Worm (Caenorhabditis elegans) whole organism, late embryonic: ENCODE results near the gene pitr-3.

Source experiments
- C08G9.2 ChIP-seq: sonication (generic microtip); optimal IDR thresholded peaks from 2 replicates; lab custom pipeline; 2016; ENCODE audit warnings: mild to moderate bottlenecking, missing genetic modification characterization, moderate library complexity, missing compliant biosample characterization
- T23F11.4 ChIP-seq: fragments of 200-800 bp; sonication (Bioruptor generic); optimal IDR thresholded peaks from 2 replicates; lab custom pipeline; 2018; ENCODE audit warnings: mild to moderate bottlenecking, missing genetic modification characterization, missing compliant biosample characterization
- Y22D7AL.16 ChIP-seq: sonication (generic microtip); optimal IDR thresholded peaks from 2 replicates; lab custom pipeline; 2016; ENCODE audit warnings: missing genetic modification characterization, missing compliant biosample characterization
- ama-1 ChIP-seq: fragments of 150-350 bp; optimal IDR thresholded peaks from 2 replicates; lab custom pipeline; 2014
- ceh-18 ChIP-seq: sonication (generic microtip); optimal IDR thresholded peaks from 2 replicates; lab custom pipeline; 2016; ENCODE audit warnings: missing genetic modification characterization, missing compliant biosample characterization
- ceh-19 ChIP-seq: fragments of 200-800 bp; sonication (Bioruptor generic); optimal IDR thresholded peaks from 2 replicates; lab custom pipeline; 2018; ENCODE audit warnings: mild to moderate bottlenecking, missing genetic modification characterization, missing compliant biosample characterization
- ceh-2 ChIP-seq: sonication (generic microtip); optimal IDR thresholded peaks from 2 replicates; lab custom pipeline; 2016; ENCODE audit warnings: missing genotype, missing genetic modification characterization, missing compliant biosample characterization
- ceh-30 ChIP-seq: fragments of 150-350 bp; optimal IDR thresholded peaks from 2 replicates; lab custom pipeline; 2014; ENCODE audit warnings: missing biosample characterization, missing genetic modification characterization
- ceh-34 ChIP-seq: sonication (generic microtip); optimal IDR thresholded peaks from 2 replicates; lab custom pipeline; 2016; ENCODE audit warnings: mild to moderate bottlenecking, missing genetic modification characterization, missing compliant biosample characterization
- ceh-45 ChIP-seq: fragments of 200-800 bp; sonication (Bioruptor generic); IDR thresholded peaks from 2 replicates; pipeline ENCODE4 v1.3.6; 2022; ENCODE audit warnings: missing genetic modification reagents, missing genetic modification characterization, missing compliant biosample characterization
- ceh-48 ChIP-seq: sonication (generic microtip); optimal IDR thresholded peaks from 2 replicates; lab custom pipeline; 2016; ENCODE audit warnings: missing genetic modification characterization, inconsistent platforms, missing compliant biosample characterization
- che-1 ChIP-seq: sonication (generic microtip); optimal IDR thresholded peaks from 2 replicates; lab custom pipeline; 2016; ENCODE audit warnings: mild to moderate bottlenecking, missing genetic modification characterization, missing compliant biosample characterization
- elt-2 ChIP-seq: sonication (generic microtip); optimal IDR thresholded peaks from 2 replicates; lab custom pipeline; 2016; ENCODE audit warnings: missing genetic modification reagents, missing genetic modification characterization, missing compliant biosample characterization
- fax-1 ChIP-seq: sonication (generic microtip); optimal IDR thresholded peaks from 2 replicates; lab custom pipeline; 2016; ENCODE audit warnings: missing genotype, missing genetic modification characterization, missing compliant biosample characterization
- fkh-10 ChIP-seq: fragments of 150-350 bp; optimal IDR thresholded peaks from 2 replicates; lab custom pipeline; 2014; ENCODE audit warnings: missing biosample characterization, missing genetic modification reagents, missing genetic modification characterization
- fkh-6 ChIP-seq: sonication (generic microtip); optimal IDR thresholded peaks from 2 replicates; lab custom pipeline; 2016; ENCODE audit warnings: missing genetic modification characterization, missing compliant biosample characterization
- gmeb-2 ChIP-seq: sonication (generic microtip); optimal IDR thresholded peaks from 2 replicates; lab custom pipeline; 2016; ENCODE audit warnings: missing genetic modification characterization, inconsistent platforms, missing compliant biosample characterization
- hlh-30 ChIP-seq: sonication (generic microtip); optimal IDR thresholded peaks from 2 replicates; lab custom pipeline; 2017; ENCODE audit warnings: antibody characterized with exemption, missing genetic modification characterization, missing compliant biosample characterization; ENCODE audit not compliant: insufficient read depth
- hlh-6 ChIP-seq: sonication (generic microtip); optimal IDR thresholded peaks from 2 replicates; lab custom pipeline; 2016; ENCODE audit warnings: missing genotype, missing genetic modification characterization, missing compliant biosample characterization
- hlh-8 ChIP-seq: sonication (generic microtip); optimal IDR thresholded peaks from 2 replicates; lab custom pipeline; 2016; ENCODE audit warnings: missing genotype, missing genetic modification characterization, missing compliant biosample characterization
- lin-11 ChIP-seq: fragments of 200-800 bp; sonication (Bioruptor generic); optimal IDR thresholded peaks from 2 replicates; lab custom pipeline; 2018; ENCODE audit warnings: mild to moderate bottlenecking, missing genetic modification characterization, missing compliant biosample characterization
- madf-2 ChIP-seq: sonication (generic microtip); optimal IDR thresholded peaks from 2 replicates; lab custom pipeline; 2017; ENCODE audit warnings: missing genetic modification characterization, missing compliant biosample characterization
- mec-3 ChIP-seq: sonication (generic microtip); optimal IDR thresholded peaks from 2 replicates; lab custom pipeline; 2016; ENCODE audit warnings: borderline replicate concordance, missing genetic modification characterization, missing compliant biosample characterization
- nhr-11 ChIP-seq: fragments of 150-350 bp; optimal IDR thresholded peaks from 2 replicates; lab custom pipeline; 2014; ENCODE audit warnings: missing biosample characterization, missing genetic modification characterization
- nhr-232 ChIP-seq: sonication (generic microtip); optimal IDR thresholded peaks from 2 replicates; lab custom pipeline; 2016; ENCODE audit warnings: missing genetic modification characterization, missing compliant biosample characterization
- pag-3 ChIP-seq: sonication (generic microtip); optimal IDR thresholded peaks from 2 replicates; lab custom pipeline; 2016; ENCODE audit warnings: missing compliant biosample characterization, missing genetic modification characterization, borderline replicate concordance
- pha-2 ChIP-seq: sonication (generic microtip); optimal IDR thresholded peaks from 2 replicates; lab custom pipeline; 2017; ENCODE audit warnings: mild to moderate bottlenecking, missing genetic modification characterization, missing compliant biosample characterization
- ref-2 ChIP-seq: sonication (generic microtip); optimal IDR thresholded peaks from 2 replicates; lab custom pipeline; 2016; ENCODE audit warnings: missing genetic modification characterization, missing compliant biosample characterization
- sdc-2 ChIP-seq: sonication (generic microtip); optimal IDR thresholded peaks from 2 replicates; lab custom pipeline; 2016; ENCODE audit warnings: missing genotype, missing genetic modification characterization, missing compliant biosample characterization
- sox-2 ChIP-seq: fragments of 200-800 bp; sonication (Bioruptor generic); IDR thresholded peaks from 2 replicates; pipeline ENCODE4 v1.3.6; 2022; ENCODE audit warnings: missing genetic modification reagents, missing genetic modification characterization, missing compliant biosample characterization
- sox-4 ChIP-seq: sonication (generic microtip); optimal IDR thresholded peaks from 2 replicates; lab custom pipeline; 2017; ENCODE audit warnings: mild to moderate bottlenecking, missing genetic modification characterization, inconsistent platforms, missing compliant biosample characterization
- tbx-2 ChIP-seq: sonication (generic microtip); optimal IDR thresholded peaks from 2 replicates; lab custom pipeline; 2016; ENCODE audit warnings: missing genetic modification characterization, missing compliant biosample characterization
- tbx-7 ChIP-seq: sonication (generic microtip); optimal IDR thresholded peaks from 2 replicates; lab custom pipeline; 2016; ENCODE audit warnings: missing genotype, missing genetic modification characterization, missing compliant biosample characterization
- ttx-3 ChIP-seq: sonication (generic microtip); optimal IDR thresholded peaks from 2 replicates; lab custom pipeline; 2016; ENCODE audit warnings: missing genetic modification reagents, missing genetic modification characterization, missing compliant biosample characterization
- unc-3 ChIP-seq, 2 experiments: fragments of 200-800 bp in 1 of 2; sonication (Bioruptor generic) in 1 of 2; sonication (generic microtip) in 1 of 2; conservative IDR thresholded peaks in 1 of 2; optimal IDR thresholded peaks in 1 of 2; 2 replicates each; pipeline versions ENCODE4 v1.3.6 to Lab custom; 2016 to 2022; ENCODE audit warnings: missing compliant biosample characterization in 2 of 2, missing genetic modification characterization in 2 of 2, missing genetic modification reagents in 1 of 2
- unc-42 ChIP-seq: sonication (generic microtip); optimal IDR thresholded peaks from 2 replicates; lab custom pipeline; 2016; ENCODE audit warnings: missing genotype, missing genetic modification characterization, missing compliant biosample characterization
- unc-55 ChIP-seq: sonication (generic microtip); optimal IDR thresholded peaks from 2 replicates; lab custom pipeline; 2017; ENCODE audit warnings: missing biosample characterization, missing genetic modification reagents, missing genetic modification characterization
- zip-5 ChIP-seq: sonication (generic microtip); optimal IDR thresholded peaks from 2 replicates; lab custom pipeline; 2016; ENCODE audit warnings: missing genetic modification characterization, missing compliant biosample characterization

Gene pitr-3

ce11 chrV:9148151-9148550, 7.0 kb upstream of the pitr-3 start:
- TF ChIP-seq ttx-3 (no peak), fkh-6 (no peak), tbx-2 (no peak), ceh-2 (tag; lab: Kevin White, UChicago) (no peak), unc-55 (GFP tag; lab: Kevin White, UChicago) (no peak), gmeb-2 (tag; lab: Kevin White, UChicago) (no peak), ceh-34 (no peak), hlh-30 (no peak), C08G9.2 (tag; lab: Kevin White, UChicago) (no peak), unc-42 (tag; lab: Kevin White, UChicago) (no peak), ceh-18 (tag; lab: Kevin White, UChicago) (no peak), ceh-48 (tag; lab: Kevin White, UChicago) (no peak), unc-3 (GFP tag; conservative IDR thresholded peaks at IDR 0.05; lab: Robert Waterston, UW) (no peak), unc-3 (tag; optimal IDR thresholded peaks at IDR 0.05; lab: Kevin White, UChicago) (no peak)

ce11 chrV:9146849-9147557, 5.8 kb upstream of the pitr-3 start, which contains the start of gene spl-2:
TSS of gene spl-2 (minus strand) at chrV:9146899.
- TF ChIP-seq hlh-8 (tag; lab: Kevin White, UChicago), result no peak
- peak; percentile 22 for TF ChIP-seq elt-2 (tag; lab: Kevin White, UChicago)
- TF ChIP-seq, all 69 proteins: peak for 1

- TF ChIP-seq elt-2 (tag; lab: Kevin White, UChicago) (peak; percentile 19), pag-3 (tag; lab: Kevin White, UChicago) (no peak)
These were observed 5.0 kb upstream of the pitr-3 start for ce11 chrV:9146196-9146595.

ce11 chrV:9143896-9144295, 2.7 kb upstream of the pitr-3 start:
- TF ChIP-seq zip-5, result no peak
- TF ChIP-seq ama-1 (lab: Kevin White, UChicago), result no peak
- no peak for TF ChIP-seq sdc-2 (tag; lab: Kevin White, UChicago)
- no peak for TF ChIP-seq hlh-30
- TF ChIP-seq madf-2 (tag; lab: Kevin White, UChicago), result no peak
- no peak for TF ChIP-seq lin-11 (tag; lab: Kevin White, UChicago)
- TF ChIP-seq che-1 (tag; lab: Kevin White, UChicago), result no peak
- TF ChIP-seq T23F11.4 (GFP tag; lab: Kevin White, UChicago), result no peak
- TF ChIP-seq C08G9.2 (tag; lab: Kevin White, UChicago), result no peak
- no peak for TF ChIP-seq sox-4 (tag; lab: Kevin White, UChicago)
- TF ChIP-seq ceh-48 (tag; lab: Kevin White, UChicago), result no peak
- TF ChIP-seq ceh-30, result no peak
- no peak for TF ChIP-seq pha-2 (tag; lab: Kevin White, UChicago)
- no peak for TF ChIP-seq ceh-2 (tag; lab: Kevin White, UChicago)
- no peak for TF ChIP-seq fax-1 (tag; lab: Kevin White, UChicago)
- TF ChIP-seq ref-2 (tag; lab: Kevin White, UChicago), result no peak
- no peak for TF ChIP-seq Y22D7AL.16 (tag; lab: Kevin White, UChicago)
- TF ChIP-seq, all 69 proteins: peak for 0

- no peak for TF ChIP-seq ceh-19
- no peak for TF ChIP-seq tbx-2
- no peak for TF ChIP-seq sdc-2 (tag; lab: Kevin White, UChicago)
- no peak for TF ChIP-seq nhr-11 (tag; lab: Kevin White, UChicago)
- no peak for TF ChIP-seq nhr-232 (tag; lab: Kevin White, UChicago)
- TF ChIP-seq fkh-10 (GFP tag; lab: Kevin White, UChicago), result no peak
- TF ChIP-seq ceh-48 (tag; lab: Kevin White, UChicago), result no peak
- TF ChIP-seq ceh-45 (GFP tag; lab: Robert Waterston, UW), result no peak
- TF ChIP-seq tbx-7 (tag; lab: Kevin White, UChicago), result no peak
- no peak for TF ChIP-seq unc-55 (GFP tag; lab: Kevin White, UChicago)
- TF ChIP-seq hlh-6 (tag; lab: Kevin White, UChicago), result no peak
- TF ChIP-seq madf-2 (tag; lab: Kevin White, UChicago), result no peak
- TF ChIP-seq mec-3 (tag; lab: Kevin White, UChicago), result no peak
- TF ChIP-seq sox-2, result no peak
- no peak for TF ChIP-seq sox-4 (tag; lab: Kevin White, UChicago)
- no peak for TF ChIP-seq fax-1 (tag; lab: Kevin White, UChicago)
- no peak for TF ChIP-seq C08G9.2 (tag; lab: Kevin White, UChicago)
- TF ChIP-seq ceh-2 (tag; lab: Kevin White, UChicago), result no peak
- no peak for TF ChIP-seq ref-2 (tag; lab: Kevin White, UChicago)
- TF ChIP-seq zip-5, result no peak
- TF ChIP-seq, all 69 proteins: peak for 0
These were observed 3.6 kb downstream of the pitr-3 start, which contains the start of gene pitr-2 for ce11 chrV:9137618-9138017. TSS of gene pitr-2 (minus strand) at chrV:9137718.
